Worm (Caenorhabditis elegans): ENCODE data around the gene K02F6.5.
"Not testable (repeated sequence)": the region's sequence is repeated elsewhere in the genome, so short reads cannot be mapped to it uniquely, and the experiment has no call there.

K02F6.5 gene

DNA sequence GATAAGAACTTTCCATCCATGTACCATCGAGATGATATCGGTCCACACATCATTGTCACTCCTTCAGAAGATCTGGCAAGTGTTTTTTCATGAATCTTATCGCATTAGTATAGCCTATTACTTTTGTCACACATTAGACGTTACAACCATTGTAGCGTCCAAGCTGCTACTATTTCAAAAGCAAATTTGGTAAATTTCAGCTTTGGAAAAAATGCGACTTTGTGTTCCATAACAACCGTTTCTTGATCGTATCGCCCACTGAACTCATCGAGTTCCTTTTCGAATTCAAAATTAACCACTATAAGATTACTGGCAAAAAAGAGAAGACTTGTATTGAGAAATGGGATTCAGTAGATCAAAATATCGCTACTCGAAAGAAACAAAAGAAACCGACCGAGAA lies 18.5 kb downstream of the K02F6.5 start:
- no peak for TF ChIP-seq lin-39 (tag; optimal IDR thresholded peaks at IDR 0.05)
- TF ChIP-seq fos-1 (tag; optimal IDR thresholded peaks at IDR 0.05): no peak
- no peak for TF ChIP-seq nhr-43 (tag; optimal IDR thresholded peaks at IDR 0.05; ENCODE audit: poor library complexity, severe bottlenecking)
- no peak for TF ChIP-seq ZK546.5 (tag; optimal IDR thresholded peaks at IDR 0.05)
- TF ChIP-seq jun-1 (tag; optimal IDR thresholded peaks at IDR 0.05): no peak
- TF ChIP-seq egl-5 (tag; optimal IDR thresholded peaks at IDR 0.05): no peak
- no peak for TF ChIP-seq zag-1 (tag; optimal IDR thresholded peaks at IDR 0.05)
- TF ChIP-seq unc-39 (tag; optimal IDR thresholded peaks at IDR 0.05): no peak
- no peak for TF ChIP-seq ama-1 (optimal IDR thresholded peaks at IDR 0.05)
- TF ChIP-seq nhr-67 (tag; optimal IDR thresholded peaks at IDR 0.05): no peak
- no peak for TF ChIP-seq pqm-1 (tag; optimal IDR thresholded peaks at IDR 0.05)
- TF ChIP-seq skn-1 (tag; optimal IDR thresholded peaks at IDR 0.05): no peak
- TF ChIP-seq elt-3 (tag; optimal IDR thresholded peaks at IDR 0.05): no peak
- no peak for TF ChIP-seq snpc-4 (tag; optimal IDR thresholded peaks at IDR 0.05)
- TF ChIP-seq unc-62 (GFP tag; optimal IDR thresholded peaks at IDR 0.05): no peak
- no peak for TF ChIP-seq ceh-9 (tag; optimal IDR thresholded peaks at IDR 0.05)
- no peak for TF ChIP-seq aly-2 (tag; optimal IDR thresholded peaks at IDR 0.05)

DNA sequence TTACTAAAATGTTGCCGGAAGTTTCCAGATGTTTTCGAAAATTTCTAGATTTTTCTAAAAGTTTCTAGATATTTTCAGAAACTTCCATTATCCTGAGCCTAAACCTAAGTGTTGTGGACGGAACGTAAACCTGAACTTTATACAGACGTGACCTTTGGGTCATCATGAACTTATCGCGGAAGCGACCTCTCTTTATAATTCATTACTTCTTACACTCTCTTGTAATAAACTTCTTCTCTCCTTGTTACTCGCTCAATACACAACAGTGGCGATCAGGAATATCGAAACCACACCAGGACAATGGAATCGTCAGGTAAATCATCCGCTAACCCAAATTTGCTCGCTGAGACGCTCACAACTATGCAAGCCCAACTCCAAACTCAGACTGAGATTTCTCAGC lies 19.1 kb downstream of the K02F6.5 start, which contains the start of gene K02F6.1:
K02F6.1 (plus strand) TSS at position 301 of the 400 bp plus-strand sequence.
- TF ChIP-seq nhr-28 (tag; optimal IDR thresholded peaks at IDR 0.05); sea-2 (GFP tag; optimal IDR thresholded peaks at IDR 0.05); eor-1 (tag; optimal IDR thresholded peaks at IDR 0.05): not testable (repeated sequence)

DNA sequence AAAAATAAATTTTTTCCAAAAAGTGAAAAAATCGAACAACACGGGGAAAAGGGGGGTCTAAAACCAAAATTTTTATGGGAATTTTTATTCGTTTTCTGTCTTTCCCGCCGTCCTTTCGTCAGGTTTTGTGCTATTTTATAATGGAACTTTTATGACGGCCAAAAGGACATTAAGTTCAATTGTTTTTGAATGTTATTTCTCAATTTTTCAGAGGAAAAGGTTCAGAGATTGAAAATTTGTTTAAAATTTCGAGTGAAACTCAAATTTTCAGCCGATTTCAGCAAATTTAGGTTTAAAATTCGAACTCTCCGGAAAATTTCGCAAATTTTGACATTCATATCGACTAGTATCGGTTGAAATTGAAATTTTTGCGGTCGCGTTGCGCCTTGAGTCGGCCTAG lies 29.4 kb downstream of the K02F6.5 start, which contains the start of gene nep-18:
nep-18 (minus strand) TSS at position 101 of the 400 bp plus-strand sequence.
- TF ChIP-seq ceh-9 (tag; optimal IDR thresholded peaks at IDR 0.05) (no peak), lsy-12 (tag; optimal IDR thresholded peaks at IDR 0.05) (no peak), ama-1 (optimal IDR thresholded peaks at IDR 0.05) (no peak), zag-1 (tag; optimal IDR thresholded peaks at IDR 0.05) (no peak), aly-2 (tag; optimal IDR thresholded peaks at IDR 0.05) (no peak), pha-4 (tag; optimal IDR thresholded peaks at IDR 0.05) (no peak), nhr-77 (tag; optimal IDR thresholded peaks at IDR 0.05) (no peak), hmg-11 (tag; optimal IDR thresholded peaks at IDR 0.05) (no peak)

DNA sequence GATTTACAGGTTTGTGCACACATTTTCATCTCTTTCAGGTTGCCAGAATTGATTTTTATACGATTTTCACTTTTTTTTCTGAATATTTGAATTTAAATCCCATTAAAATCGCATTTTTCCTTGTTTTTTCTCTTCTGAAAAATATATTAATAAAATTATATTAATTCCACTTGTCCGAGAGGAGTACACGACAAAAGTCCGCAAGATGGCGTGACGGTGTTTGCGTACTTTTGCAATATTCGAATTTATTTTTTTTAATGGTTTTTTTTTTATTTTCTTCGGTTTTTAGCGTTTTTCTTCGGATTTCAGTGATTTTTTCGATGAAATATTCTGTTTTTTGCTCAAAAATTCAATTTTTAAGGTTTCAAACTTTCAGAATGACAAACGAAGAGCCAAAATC lies 30.3 kb downstream of the K02F6.5 start, which contains the start of gene usp-39:
usp-39 (plus strand) TSS at position 377 of the 400 bp plus-strand sequence.
- TF ChIP-seq nhr-28 (tag; optimal IDR thresholded peaks at IDR 0.05): no peak
- TF ChIP-seq mdl-1 (tag; optimal IDR thresholded peaks at IDR 0.05): no peak
- peak; percentile 69 for TF ChIP-seq R02D3.7 (tag; optimal IDR thresholded peaks at IDR 0.05)
- no peak for TF ChIP-seq nhr-77 (tag; optimal IDR thresholded peaks at IDR 0.05)
- TF ChIP-seq nfya-1 (tag; optimal IDR thresholded peaks at IDR 0.05; ENCODE audit: insufficient read depth): peak; percentile 75
- peak; percentile 55 for TF ChIP-seq elt-2 (tag; optimal IDR thresholded peaks at IDR 0.05)
- TF ChIP-seq ceh-16 (tag; optimal IDR thresholded peaks at IDR 0.05): no peak
- TF ChIP-seq lsy-12 (tag; optimal IDR thresholded peaks at IDR 0.05): no peak
- TF ChIP-seq nhr-25 (tag; optimal IDR thresholded peaks at IDR 0.05): no peak
- TF ChIP-seq daf-12 (tag; optimal IDR thresholded peaks at IDR 0.05): no peak
- peak; percentile 45 for TF ChIP-seq jun-1 (tag; optimal IDR thresholded peaks at IDR 0.05)
- TF ChIP-seq sea-2 (GFP tag; optimal IDR thresholded peaks at IDR 0.05): no peak
- no peak for TF ChIP-seq aly-2 (tag; optimal IDR thresholded peaks at IDR 0.05)
- no peak for TF ChIP-seq fkh-2 (tag; optimal IDR thresholded peaks at IDR 0.05)
- TF ChIP-seq ceh-9 (tag; optimal IDR thresholded peaks at IDR 0.05): no peak
- TF ChIP-seq snpc-4 (tag; optimal IDR thresholded peaks at IDR 0.05): peak; percentile 83
- no peak for TF ChIP-seq ama-1 (optimal IDR thresholded peaks at IDR 0.05)
- no peak for TF ChIP-seq ztf-11 (tag; optimal IDR thresholded peaks at IDR 0.05)
- no peak for TF ChIP-seq elt-3 (tag; optimal IDR thresholded peaks at IDR 0.05)
- peak; percentile 45 for TF ChIP-seq ceh-82 (tag; optimal IDR thresholded peaks at IDR 0.05)
- no peak for TF ChIP-seq fos-1 (tag; optimal IDR thresholded peaks at IDR 0.05)
- TF ChIP-seq ceh-28 (tag; optimal IDR thresholded peaks at IDR 0.05): peak; percentile 53
- no peak for TF ChIP-seq mml-1 (tag; optimal IDR thresholded peaks at IDR 0.05)
- no peak for TF ChIP-seq zag-1 (tag; optimal IDR thresholded peaks at IDR 0.05)
- peak; percentile 6 for TF ChIP-seq lin-39 (tag; optimal IDR thresholded peaks at IDR 0.05)
- no peak for TF ChIP-seq eor-1 (tag; optimal IDR thresholded peaks at IDR 0.05)
- peak; percentile 5 for TF ChIP-seq pqm-1 (tag; optimal IDR thresholded peaks at IDR 0.05)
- TF ChIP-seq egl-5 (tag; optimal IDR thresholded peaks at IDR 0.05): peak; percentile 84
- peak; percentile 88 for TF ChIP-seq nhr-23 (tag; optimal IDR thresholded peaks at IDR 0.05)
- peak; percentile 0 for TF ChIP-seq skn-1 (tag; optimal IDR thresholded peaks at IDR 0.05)
- TF ChIP-seq nhr-76 (tag; optimal IDR thresholded peaks at IDR 0.05): no peak
- peak; percentile 85 for TF ChIP-seq pha-4 (tag; optimal IDR thresholded peaks at IDR 0.05)
- TF ChIP-seq fkh-10 (GFP tag; optimal IDR thresholded peaks at IDR 0.05): peak; percentile 53
- TF ChIP-seq lin-15B (tag; optimal IDR thresholded peaks at IDR 0.05): peak; percentile 89
- TF ChIP-seq unc-39 (tag; optimal IDR thresholded peaks at IDR 0.05): no peak
- no peak for TF ChIP-seq ztf-4 (tag; optimal IDR thresholded peaks at IDR 0.05)
- no peak for TF ChIP-seq nhr-12 (tag; optimal IDR thresholded peaks at IDR 0.05)
- TF ChIP-seq ZK546.5 (tag; optimal IDR thresholded peaks at IDR 0.05): no peak
- peak; percentile 88 for TF ChIP-seq hmg-11 (tag; optimal IDR thresholded peaks at IDR 0.05)
- peak; percentile 12 for TF ChIP-seq unc-62 (GFP tag; optimal IDR thresholded peaks at IDR 0.05)
- no peak for TF ChIP-seq nhr-11 (tag; optimal IDR thresholded peaks at IDR 0.05)
- no peak for TF ChIP-seq elt-1 (tag; optimal IDR thresholded peaks at IDR 0.05)
